Fruit fly (Drosophila melanogaster): ENCODE results near the gene Akh.
A peak's percentile ranks its signal among the peaks of the same experiment; 100 is the strongest.

Akh gene

dm6 chr3L:4119636-4120357 is 21.5 kb upstream of the Akh start (continued):
- TF ChIP-seq lov (optimal IDR thresholded peaks at IDR 0.05) = no peak
- TF ChIP-seq lov (GFP tag; IDR thresholded peaks at IDR 0.05) = 0 out of 3 replicates have a peak, but pooled peaks have one; percentile 7
- no peak for TF ChIP-seq HLH54F (GFP tag; optimal IDR thresholded peaks at IDR 0.05)
- TF ChIP-seq so (GFP tag; IDR thresholded peaks at IDR 0.05) = 0 out of 3 replicates have a peak, but pooled peaks have one; percentile 11
- TF ChIP-seq gt (GFP tag; IDR thresholded peaks at IDR 0.05) = no peak
- TF ChIP-seq CG3163 (GFP tag; optimal IDR thresholded peaks at IDR 0.05) = no peak
- TF ChIP-seq CG9609 (GFP tag; optimal IDR thresholded peaks at IDR 0.05) = no peak
- no peak for TF ChIP-seq br (optimal IDR thresholded peaks at IDR 0.05)
- peak; percentile 50; the same call in 1 of the 3 replicates for TF ChIP-seq otp (GFP tag; IDR thresholded peaks at IDR 0.05)
- TF ChIP-seq BEAF-32 (GFP tag; optimal IDR thresholded peaks at IDR 0.05) = no peak
- no peak for TF ChIP-seq CG17829 (tag; optimal IDR thresholded peaks at IDR 0.05)
- no peak for TF ChIP-seq CG18476 (GFP tag; optimal IDR thresholded peaks at IDR 0.05)
- TF ChIP-seq gcm (GFP tag; optimal IDR thresholded peaks at IDR 0.05) = peak; percentile 63
- TF ChIP-seq B-H1 (GFP tag; IDR thresholded peaks at IDR 0.05) = no peak
- TF ChIP-seq CG12104 (GFP tag; optimal IDR thresholded peaks at IDR 0.05) = no peak
- peak in 1 of 2 experiments; percentile 76 for TF ChIP-seq Hr78 (GFP tag; optimal IDR thresholded peaks at IDR 0.05)
- no peak for TF ChIP-seq Usf (GFP tag; optimal IDR thresholded peaks at IDR 0.05)
- no peak for TF ChIP-seq CG11085 (GFP tag; IDR thresholded peaks at IDR 0.05)
- no peak for TF ChIP-seq sqz (GFP tag; optimal IDR thresholded peaks at IDR 0.05)
- no peak for TF ChIP-seq tin (GFP tag; optimal IDR thresholded peaks at IDR 0.05)
- TF ChIP-seq CG9817 (tag; optimal IDR thresholded peaks at IDR 0.05) = no peak
- TF ChIP-seq CG9797 (GFP tag; optimal IDR thresholded peaks at IDR 0.05) = no peak
- TF ChIP-seq CG7271 (tag; optimal IDR thresholded peaks at IDR 0.05) = no peak
- TF ChIP-seq pho (GFP tag; optimal IDR thresholded peaks at IDR 0.05) = peak; percentile 8
- TF ChIP-seq row (GFP tag; IDR thresholded peaks at IDR 0.05) = peak; percentile 30; the same call in 1 of the 3 replicates
- TF ChIP-seq CG1603 (tag; optimal IDR thresholded peaks at IDR 0.05) = no peak
- TF ChIP-seq sim (GFP tag; IDR thresholded peaks at IDR 0.05) = no peak
- no peak for TF ChIP-seq Aef1 (GFP tag; IDR thresholded peaks at IDR 0.05)
- peak; percentile 21 for TF ChIP-seq phol (tag; optimal IDR thresholded peaks at IDR 0.05)
- no peak for TF ChIP-seq CG1024 (GFP tag; IDR thresholded peaks at IDR 0.05)
- TF ChIP-seq CG7839 (tag; optimal IDR thresholded peaks at IDR 0.05) = no peak
- TF ChIP-seq Doc3 (GFP tag; IDR thresholded peaks at IDR 0.05; ENCODE audit: partially characterized antibody) = no peak
- TF ChIP-seq CG3065 (GFP tag; optimal IDR thresholded peaks at IDR 0.05) = no peak
- no peak for TF ChIP-seq Abd-B (GFP tag; optimal IDR thresholded peaks at IDR 0.05)
- TF ChIP-seq CG11504 (tag; optimal IDR thresholded peaks at IDR 0.05) = peak; percentile 7
- TF ChIP-seq HmgD (GFP tag; optimal IDR thresholded peaks at IDR 0.05) = no peak
- TF ChIP-seq CG33213 (GFP tag; optimal IDR thresholded peaks at IDR 0.05) = no peak
- no peak for TF ChIP-seq slbo (GFP tag; IDR thresholded peaks at IDR 0.05)
- no peak for TF ChIP-seq CG6683 (GFP tag; optimal IDR thresholded peaks at IDR 0.05)
- no peak for TF ChIP-seq CG3281 (GFP tag; optimal IDR thresholded peaks at IDR 0.05)
- TF ChIP-seq HLHmδ (GFP tag; optimal IDR thresholded peaks at IDR 0.05) = peak; percentile 81
- no peak for TF ChIP-seq PHDP (tag; optimal IDR thresholded peaks at IDR 0.05)
- TF ChIP-seq ftz-f1 (GFP tag; optimal IDR thresholded peaks at IDR 0.05) = no peak
- no peak for TF ChIP-seq CG4617 (GFP tag; optimal IDR thresholded peaks at IDR 0.05; ENCODE audit: borderline replicate concordance)
- TF ChIP-seq CG10366 (GFP tag; IDR thresholded peaks at IDR 0.05) = no peak
- no peak for TF ChIP-seq HHEX (GFP tag; optimal IDR thresholded peaks at IDR 0.05)
- no peak for TF ChIP-seq CG16815 (GFP tag; optimal IDR thresholded peaks at IDR 0.05)
- TF ChIP-seq CG2199 (GFP tag; IDR thresholded peaks at IDR 0.05) = 0 out of 3 replicates have a peak, but pooled peaks have one; percentile 49
- TF ChIP-seq Taf1 (GFP tag; IDR thresholded peaks at IDR 0.05) = no peak
- TF ChIP-seq CG10654 (GFP tag; optimal IDR thresholded peaks at IDR 0.05) = no peak

Data from whole organism, embryonic.